Fruit fly (Drosophila melanogaster) whole organism, embryonic: ENCODE data around the gene CG13364.

Source experiments
- C15 ChIP-seq: fragments of 200-800 bp; sonication (Bioruptor generic); IDR thresholded peaks from 3 replicates; pipeline ENCODE4 v1.3.6; 2022; ENCODE audit warnings: missing biosample characterization, missing genetic modification characterization
- CG10321 ChIP-seq: fragments of 200-800 bp; sonication (Bioruptor generic); IDR thresholded peaks from 2 replicates; pipeline ENCODE4 v1.3.6; 2022; ENCODE audit warnings: missing biosample characterization, missing genetic modification characterization
- CG12236 ChIP-seq: fragments of 200-800 bp; sonication (Bioruptor generic); optimal IDR thresholded peaks from 2 replicates; lab custom pipeline; 2016; ENCODE audit warnings: missing biosample characterization, missing genetic modification characterization
- CG12659 ChIP-seq: fragments of 200-800 bp; sonication (Bioruptor generic); optimal IDR thresholded peaks from 3 replicates; lab custom pipeline; 2017; ENCODE audit warnings: mild to moderate bottlenecking, missing biosample characterization, missing genetic modification reagents, missing genetic modification characterization
- CG14667 ChIP-seq: fragments of 200-800 bp; sonication (Bioruptor generic); IDR thresholded peaks from 2 replicates; pipeline ENCODE4 v1.3.6; 2022; ENCODE audit warnings: missing biosample characterization, missing genetic modification characterization
- CG1529 ChIP-seq: fragments of 200-800 bp; sonication (Bioruptor generic); optimal IDR thresholded peaks from 3 replicates; lab custom pipeline; 2018; ENCODE audit warnings: missing biosample characterization, missing genetic modification characterization
- CG15696 ChIP-seq: fragments of 200-800 bp; sonication (Bioruptor generic); optimal IDR thresholded peaks from 2 replicates; lab custom pipeline; 2019; ENCODE audit warnings: missing biosample characterization, mild to moderate bottlenecking, missing genetic modification characterization, moderate library complexity
- CG1647 ChIP-seq: fragments of 200-800 bp; sonication (Bioruptor generic); optimal IDR thresholded peaks from 3 replicates; lab custom pipeline; 2016; ENCODE audit warnings: missing biosample characterization, missing genetic modification characterization
- CG16815 ChIP-seq: fragments of 200-800 bp; sonication (Bioruptor generic); optimal IDR thresholded peaks from 3 replicates; lab custom pipeline; 2017; ENCODE audit warnings: missing biosample characterization, mild to moderate bottlenecking, missing genetic modification characterization
- CG16863 ChIP-seq: fragments of 200-800 bp; sonication (Bioruptor generic); optimal IDR thresholded peaks from 3 replicates; lab custom pipeline; 2016; ENCODE audit warnings: missing biosample characterization, missing genetic modification characterization
- CG17359 ChIP-seq: fragments of 200-800 bp; sonication (Bioruptor generic); optimal IDR thresholded peaks from 3 replicates; lab custom pipeline; 2018; ENCODE audit warnings: missing biosample characterization, mild to moderate bottlenecking, missing genetic modification characterization, moderate library complexity
- CG2712 ChIP-seq: fragments of 200-800 bp; optimal IDR thresholded peaks from 3 replicates; lab custom pipeline; 2019; ENCODE audit warnings: missing biosample characterization, mild to moderate bottlenecking, missing genetic modification characterization, moderate library complexity
- CG30431 ChIP-seq: fragments of 200-800 bp; sonication (Bioruptor generic); optimal IDR thresholded peaks from 2 replicates; lab custom pipeline; 2017; ENCODE audit warnings: missing biosample characterization, missing genetic modification characterization
- CG34224 ChIP-seq: fragments of 200-800 bp; sonication (Bioruptor generic); IDR thresholded peaks from 3 replicates; pipeline ENCODE4 v1.3.6; 2022; ENCODE audit warnings: missing biosample characterization, missing genetic modification characterization; ENCODE audit not compliant: partially characterized antibody
- CG4854 ChIP-seq: fragments of 200-800 bp; sonication (Bioruptor generic); optimal IDR thresholded peaks from 2 replicates; lab custom pipeline; 2016; ENCODE audit warnings: missing biosample characterization, missing genetic modification characterization, inconsistent platforms
- CG5953 ChIP-seq: fragments of 200-800 bp; sonication (Bioruptor generic); IDR thresholded peaks from 2 replicates; pipeline ENCODE4 v1.3.6; 2022; ENCODE audit warnings: missing biosample characterization, missing genetic modification characterization
- CG7271 ChIP-seq: fragments of 200-800 bp; sonication (Bioruptor generic); optimal IDR thresholded peaks from 2 replicates; lab custom pipeline; 2018; ENCODE audit warnings: missing biosample characterization, mild to moderate bottlenecking, missing genetic modification characterization, moderate library complexity
- CG7786 ChIP-seq: fragments of 200-800 bp; sonication (Bioruptor generic); optimal IDR thresholded peaks from 2 replicates; lab custom pipeline; 2016; ENCODE audit warnings: missing biosample characterization, missing genetic modification characterization
- CG7839 ChIP-seq: fragments of 200-800 bp; sonication (Bioruptor generic); optimal IDR thresholded peaks from 3 replicates; lab custom pipeline; 2018; ENCODE audit warnings: missing biosample characterization, mild to moderate bottlenecking, missing genetic modification characterization, moderate library complexity
- CG8765 ChIP-seq: fragments of 200-800 bp; sonication (Bioruptor generic); IDR thresholded peaks from 2 replicates; pipeline ENCODE4 v1.3.6; 2022; ENCODE audit warnings: missing biosample characterization, missing genetic modification characterization
- Fer3 ChIP-seq: fragments of 200-800 bp; sonication (Bioruptor generic); optimal IDR thresholded peaks from 2 replicates; lab custom pipeline; 2018; ENCODE audit warnings: missing biosample characterization, mild to moderate bottlenecking, missing genetic modification characterization, moderate library complexity
- HLH3B ChIP-seq: fragments of 200-800 bp; sonication (Bioruptor generic); IDR thresholded peaks from 2 replicates; pipeline ENCODE4 v1.3.6; 2022; ENCODE audit warnings: missing biosample characterization, missing genetic modification characterization
- Hand ChIP-seq: fragments of 200-800 bp; sonication (Bioruptor generic); optimal IDR thresholded peaks from 2 replicates; lab custom pipeline; 2017; ENCODE audit warnings: mild to moderate bottlenecking, missing biosample characterization, missing genetic modification reagents, missing genetic modification characterization
- Lhr ChIP-seq: fragments of 200-800 bp; sonication (Bioruptor generic); optimal IDR thresholded peaks from 3 replicates; lab custom pipeline; 2017; ENCODE audit warnings: mild to moderate bottlenecking, missing biosample characterization, missing genetic modification reagents, missing genetic modification characterization
- MTF-1 ChIP-seq: fragments of 200-800 bp; sonication (Bioruptor generic); optimal IDR thresholded peaks from 2 replicates; lab custom pipeline; 2018; ENCODE audit warnings: missing biosample characterization, mild to moderate bottlenecking, missing genetic modification characterization, borderline replicate concordance
- Mrtf ChIP-seq: fragments of 200-800 bp; sonication (Bioruptor generic); IDR thresholded peaks from 3 replicates; pipeline ENCODE4 v1.3.6; 2022; ENCODE audit warnings: missing biosample characterization, missing genetic modification characterization
- Side ChIP-seq: fragments of 200-800 bp; sonication (Bioruptor generic); optimal IDR thresholded peaks from 2 replicates; lab custom pipeline; 2016; ENCODE audit warnings: missing biosample characterization, missing genetic modification characterization
- YL-1 ChIP-seq: fragments of 200-800 bp; sonication (Bioruptor generic); optimal IDR thresholded peaks from 3 replicates; lab custom pipeline; 2017; ENCODE audit warnings: missing biosample characterization, mild to moderate bottlenecking, missing genetic modification characterization
- bcd ChIP-seq: fragments of 200-800 bp; sonication (Bioruptor generic); optimal IDR thresholded peaks from 2 replicates; lab custom pipeline; 2017; ENCODE audit warnings: missing biosample characterization, mild to moderate bottlenecking, missing genetic modification characterization
- bsh ChIP-seq, 2 experiments: fragments of 200-800 bp; sonication (Bioruptor generic); optimal IDR thresholded peaks; 2 replicates each; lab custom pipeline; 2017 to 2018; ENCODE audit warnings: mild to moderate bottlenecking in 2 of 2, missing biosample characterization in 2 of 2, missing genetic modification characterization in 2 of 2, moderate library complexity in 1 of 2
- btn ChIP-seq: fragments of 200-800 bp; sonication (Bioruptor generic); optimal IDR thresholded peaks from 2 replicates; lab custom pipeline; 2016; ENCODE audit warnings: missing biosample characterization, missing genetic modification characterization
- chn ChIP-seq: fragments of 200-800 bp; sonication (Bioruptor generic); optimal IDR thresholded peaks from 2 replicates; lab custom pipeline; 2016; ENCODE audit warnings: missing biosample characterization, missing genetic modification characterization
- dimm ChIP-seq: fragments of 200-800 bp; sonication (Bioruptor generic); IDR thresholded peaks from 2 replicates; pipeline ENCODE4 v1.3.6; 2022; ENCODE audit warnings: missing biosample characterization, missing genetic modification characterization
- dm ChIP-seq: fragments of 200-800 bp; sonication (Bioruptor generic); optimal IDR thresholded peaks from 3 replicates; lab custom pipeline; 2016; ENCODE audit warnings: missing biosample characterization, missing genetic modification characterization
- dpn ChIP-seq, 2 experiments: fragments of 200-800 bp; sonication (Bioruptor generic); optimal IDR thresholded peaks; 3 replicates each; lab custom pipeline; 2016; ENCODE audit warnings: missing biosample characterization in 2 of 2, missing genetic modification characterization in 2 of 2
- fd3F ChIP-seq: fragments of 200-800 bp; sonication (Bioruptor generic); optimal IDR thresholded peaks from 2 replicates; lab custom pipeline; 2018; ENCODE audit warnings: missing biosample characterization, mild to moderate bottlenecking, missing genetic modification characterization, moderate library complexity
- gcm ChIP-seq: fragments of 200-800 bp; sonication (Bioruptor generic); optimal IDR thresholded peaks from 2 replicates; lab custom pipeline; 2019; ENCODE audit warnings: missing biosample characterization, mild to moderate bottlenecking, missing genetic modification characterization, moderate library complexity
- gsb ChIP-seq: fragments of 200-800 bp; sonication (Bioruptor generic); IDR thresholded peaks from 2 replicates; pipeline ENCODE4 v1.3.6; 2022; ENCODE audit warnings: missing biosample characterization, missing genetic modification characterization
- klu ChIP-seq: fragments of 200-800 bp; sonication (Bioruptor generic); IDR thresholded peaks from 2 replicates; pipeline ENCODE4 v1.3.6; 2022; ENCODE audit warnings: missing biosample characterization, missing genetic modification characterization
- lola ChIP-seq, 3 experiments: fragments of >200 bp in 2 of 3; fragments of 200-800 bp in 1 of 3; sonication (Bioruptor generic) in 1 of 3; optimal IDR thresholded peaks; 2 replicates each; lab custom pipeline; 2017 to 2019; ENCODE audit warnings: missing biosample characterization in 3 of 3, missing genetic modification characterization in 3 of 3, mild to moderate bottlenecking in 1 of 3, moderate library complexity in 1 of 3
- mam ChIP-seq: fragments of 200-800 bp; sonication (Bioruptor generic); optimal IDR thresholded peaks from 3 replicates; lab custom pipeline; 2016; ENCODE audit warnings: missing biosample characterization, missing genetic modification characterization
- nmo ChIP-seq: fragments of 200-800 bp; sonication (Bioruptor generic); optimal IDR thresholded peaks from 2 replicates; lab custom pipeline; 2018; ENCODE audit warnings: missing biosample characterization, mild to moderate bottlenecking, missing genetic modification characterization, moderate library complexity
- odd ChIP-seq: fragments of 200-800 bp; sonication (Bioruptor generic); optimal IDR thresholded peaks from 2 replicates; lab custom pipeline; 2017; ENCODE audit warnings: missing biosample characterization, mild to moderate bottlenecking, missing genetic modification characterization
- rib ChIP-seq: fragments of 200-800 bp; sonication (Bioruptor generic); IDR thresholded peaks from 2 replicates; pipeline ENCODE4 v1.3.6; 2022; ENCODE audit warnings: missing biosample characterization, missing genetic modification characterization
- sens-2 ChIP-seq: fragments of 200-800 bp; sonication (Bioruptor generic); IDR thresholded peaks from 2 replicates; pipeline ENCODE4 v1.3.6; 2022; ENCODE audit warnings: missing biosample characterization, missing genetic modification characterization
- ssp ChIP-seq: fragments of 200-800 bp; sonication (Bioruptor generic); IDR thresholded peaks from 2 replicates; pipeline ENCODE4 v1.3.6; 2022; ENCODE audit warnings: missing biosample characterization, missing genetic modification characterization
- ttk ChIP-seq: fragments of 200-800 bp; sonication (Bioruptor generic); IDR thresholded peaks from 2 replicates; pipeline ENCODE4 v2.1.2; 2022; ENCODE audit warnings: missing biosample characterization, missing genetic modification characterization
- usp ChIP-seq: fragments of >200 bp; optimal IDR thresholded peaks from 2 replicates; lab custom pipeline; 2017; ENCODE audit warnings: missing biosample characterization, missing genetic modification characterization
- vfl ChIP-seq: fragments of 200-800 bp; sonication (Bioruptor generic); optimal IDR thresholded peaks from 2 replicates; lab custom pipeline; 2016; ENCODE audit warnings: missing biosample characterization, missing genetic modification characterization

CG13364 gene

dm6 chrX:655492-656379 lies 30.7 kb upstream of the CG13364 start, which contains the start of the genes Hmt4-20 and SkpA (continued):
- TF ChIP-seq dimm (GFP tag; lab: Robert Waterston, UW) (no peak), CG16815 (GFP tag; lab: Kevin White, UChicago) (no peak), sens-2 (GFP tag; lab: Robert Waterston, UW) (no peak), Fer3 (tag; lab: Kevin White, UChicago) (no peak), CG17359 (tag; lab: Kevin White, UChicago) (no peak), HLH3B (GFP tag; lab: Robert Waterston, UW) (no peak), Mrtf (GFP tag; lab: Robert Waterston, UW) (no peak), dpn (GFP tag; optimal IDR thresholded peaks at IDR 0.05; lab: Kevin White, UChicago) (no peak), CG10321 (GFP tag; lab: Robert Waterston, UW) (peak; percentile 52; the same call in 1 of the 2 replicates), bcd (peak; percentile 12), klu (GFP tag; lab: Robert Waterston, UW) (no peak), chn (GFP tag; lab: Kevin White, UChicago) (no peak), CG2712 (tag; lab: Kevin White, UChicago) (peak; percentile 23), CG34224 (GFP tag; lab: Robert Waterston, UW) (peak; percentile 78), CG16863 (no peak), CG15696 (no peak), odd (no peak), CG5953 (GFP tag; lab: Robert Waterston, UW) (no peak), usp (no peak), CG7786 (GFP tag; lab: Kevin White, UChicago) (no peak), gsb (GFP tag; lab: Robert Waterston, UW) (no peak), fd3F (no peak), bsh (GFP tag; optimal IDR thresholded peaks at IDR 0.05; lab: Kevin White, UChicago) (no peak), mam (peak; percentile 15), vfl (GFP tag; lab: Kevin White, UChicago) (no peak), CG4854 (no peak), dm (GFP tag; lab: Kevin White, UChicago) (peak; percentile 22), btn (no peak), Side (GFP tag; lab: Kevin White, UChicago) (no peak), CG1529 (no peak), Hand (no peak), CG7839 (no peak), lola (GFP tag; optimal IDR thresholded peaks at IDR 0.05; lab: Kevin White, UChicago) (peak in 1 of 3 experiments; percentile 13), rib (GFP tag; lab: Robert Waterston, UW) (no peak), CG7271 (tag; lab: Kevin White, UChicago) (no peak), CG1647 (no peak), nmo (peak; percentile 61), CG30431 (GFP tag; lab: Kevin White, UChicago) (no peak), gcm (GFP tag; lab: Kevin White, UChicago) (no peak), CG12659 (peak; percentile 68), C15 (GFP tag; lab: Robert Waterston, UW) (no peak), CG12236 (GFP tag; lab: Kevin White, UChicago) (no peak), ttk (no peak), Lhr (peak; percentile 57), CG8765 (GFP tag; lab: Robert Waterston, UW) (no peak), YL-1 (GFP tag; lab: Kevin White, UChicago) (no peak), MTF-1 (GFP tag; lab: Kevin White, UChicago) (no peak), CG14667 (no peak), ssp (GFP tag; lab: Robert Waterston, UW) (no peak)
